Worm (Caenorhabditis elegans): ENCODE measurements around the gene ubc-24.
A peak's percentile ranks its signal among the peaks of the same experiment; 100 is the strongest.

Gene ubc-24

ce11 chrII:8412061-8412721 is 6.8 kb downstream of the ubc-24 start, which contains the start of gene efl-3:
Gene efl-3 (plus strand): TSS chrII:8412671.
- no peak for TF ChIP-seq mdl-1 (tag; optimal IDR thresholded peaks at IDR 0.05)
- TF ChIP-seq aly-2 (tag; optimal IDR thresholded peaks at IDR 0.05) = no peak
- TF ChIP-seq ztf-1 (GFP tag; conservative IDR thresholded peaks at IDR 0.05) = no peak
- TF ChIP-seq ZK546.5 (tag; optimal IDR thresholded peaks at IDR 0.05) = no peak
- TF ChIP-seq ceh-16 (tag; optimal IDR thresholded peaks at IDR 0.05) = peak; percentile 7
- TF ChIP-seq C34F6.9 (tag; optimal IDR thresholded peaks at IDR 0.05) = no peak
- no peak for TF ChIP-seq nhr-25 (tag; optimal IDR thresholded peaks at IDR 0.05)
- TF ChIP-seq nhr-12 (tag; optimal IDR thresholded peaks at IDR 0.05) = no peak
- no peak for TF ChIP-seq elt-1 (tag; optimal IDR thresholded peaks at IDR 0.05)
- TF ChIP-seq sma-9 (GFP tag; optimal IDR thresholded peaks at IDR 0.05) = peak; percentile 30
- TF ChIP-seq sma-9 (tag; optimal IDR thresholded peaks at IDR 0.05) = no peak
- no peak for TF ChIP-seq ztf-4 (tag; optimal IDR thresholded peaks at IDR 0.05)
- TF ChIP-seq nhr-6 (tag; optimal IDR thresholded peaks at IDR 0.05) = no peak
- TF ChIP-seq fos-1 (tag; optimal IDR thresholded peaks at IDR 0.05) = peak; percentile 51
- TF ChIP-seq nhr-77 (tag; optimal IDR thresholded peaks at IDR 0.05) = no peak
- TF ChIP-seq skn-1 (tag; optimal IDR thresholded peaks at IDR 0.05) = no peak
- no peak for TF ChIP-seq alr-1 (tag; optimal IDR thresholded peaks at IDR 0.05)

- TF ChIP-seq egl-27 (tag; optimal IDR thresholded peaks at IDR 0.05) (no peak), nhr-237 (tag; optimal IDR thresholded peaks at IDR 0.05) (no peak), fos-1 (tag; optimal IDR thresholded peaks at IDR 0.05) (peak; percentile 20)
Observed at ce11 chrII:8412935-8413334, 7.5 kb downstream of the ubc-24 start.

- TF ChIP-seq blmp-1 (tag; optimal IDR thresholded peaks at IDR 0.05; ENCODE audit: insufficient read depth) = no peak
- no peak for TF ChIP-seq ztf-11 (tag; optimal IDR thresholded peaks at IDR 0.05)
- TF ChIP-seq ceh-16 (tag; optimal IDR thresholded peaks at IDR 0.05) = no peak
- no peak for TF ChIP-seq F13H6.1 (tag; optimal IDR thresholded peaks at IDR 0.05)
- TF ChIP-seq nhr-77 (tag; optimal IDR thresholded peaks at IDR 0.05) = no peak
- no peak for TF ChIP-seq lsy-2 (tag; optimal IDR thresholded peaks at IDR 0.05)
Observed at ce11 chrII:8415035-8415434, 9.6 kb downstream of the ubc-24 start.

- TF ChIP-seq ceh-16 (tag; optimal IDR thresholded peaks at IDR 0.05) (peak; percentile 37), ceh-82 (tag; optimal IDR thresholded peaks at IDR 0.05) (no peak), elt-1 (tag; optimal IDR thresholded peaks at IDR 0.05) (peak; percentile 17)
Observed at ce11 chrII:8415462-8416037, 10.1 kb downstream of the ubc-24 start.

ce11 chrII:8417059-8417668 is 11.8 kb downstream of the ubc-24 start, which contains the start of gene fdgt-2:
Gene fdgt-2 (plus strand): TSS chrII:8417618.
- TF ChIP-seq sem-4 (tag; optimal IDR thresholded peaks at IDR 0.05) (no peak), ceh-16 (tag; optimal IDR thresholded peaks at IDR 0.05) (peak; percentile 77), aly-2 (tag; optimal IDR thresholded peaks at IDR 0.05) (no peak), nhr-25 (tag; optimal IDR thresholded peaks at IDR 0.05) (peak; percentile 43)

ce11 chrII:8419015-8419414 is 13.6 kb downstream of the ubc-24 start:
- no peak for TF ChIP-seq mdl-1 (tag; optimal IDR thresholded peaks at IDR 0.05)
- TF ChIP-seq egl-27 (tag; optimal IDR thresholded peaks at IDR 0.05) = no peak
- no peak for TF ChIP-seq ceh-82 (tag; optimal IDR thresholded peaks at IDR 0.05)
- no peak for TF ChIP-seq nhr-21 (tag; optimal IDR thresholded peaks at IDR 0.05)
- no peak for TF ChIP-seq ama-1 (optimal IDR thresholded peaks at IDR 0.05)
- no peak for TF ChIP-seq C34F6.9 (tag; optimal IDR thresholded peaks at IDR 0.05)
- no peak for TF ChIP-seq nhr-129 (tag; optimal IDR thresholded peaks at IDR 0.05)
- TF ChIP-seq lsy-2 (tag; optimal IDR thresholded peaks at IDR 0.05) = no peak
- TF ChIP-seq crh-2 (tag; optimal IDR thresholded peaks at IDR 0.05) = no peak
- TF ChIP-seq nhr-237 (tag; optimal IDR thresholded peaks at IDR 0.05) = no peak
- TF ChIP-seq nhr-10 (tag; optimal IDR thresholded peaks at IDR 0.05) = no peak
- TF ChIP-seq nhr-25 (tag; optimal IDR thresholded peaks at IDR 0.05) = peak; percentile 76
- no peak for TF ChIP-seq elt-3 (tag; optimal IDR thresholded peaks at IDR 0.05)
- no peak for TF ChIP-seq gmeb-1 (tag; optimal IDR thresholded peaks at IDR 0.05)
- peak; percentile 25 for TF ChIP-seq mab-5 (tag; optimal IDR thresholded peaks at IDR 0.05)
- TF ChIP-seq zag-1 (tag; optimal IDR thresholded peaks at IDR 0.05) = no peak
- TF ChIP-seq fos-1 (tag; optimal IDR thresholded peaks at IDR 0.05) = no peak
- TF ChIP-seq nhr-23 (tag; optimal IDR thresholded peaks at IDR 0.05) = no peak
- TF ChIP-seq peb-1 (tag; optimal IDR thresholded peaks at IDR 0.05) = no peak
- no peak for TF ChIP-seq snpc-4 (tag; optimal IDR thresholded peaks at IDR 0.05)
- TF ChIP-seq nhr-12 (tag; optimal IDR thresholded peaks at IDR 0.05) = peak; percentile 81
- no peak for TF ChIP-seq lin-11 (tag; optimal IDR thresholded peaks at IDR 0.05)
- no peak for TF ChIP-seq R02D3.7 (tag; optimal IDR thresholded peaks at IDR 0.05)
- TF ChIP-seq blmp-1 (tag; optimal IDR thresholded peaks at IDR 0.05; ENCODE audit: insufficient read depth) = no peak
- no peak for TF ChIP-seq ztf-4 (tag; optimal IDR thresholded peaks at IDR 0.05)
- no peak for TF ChIP-seq lin-13 (GFP tag; optimal IDR thresholded peaks at IDR 0.05)
- TF ChIP-seq unc-62 (GFP tag; optimal IDR thresholded peaks at IDR 0.05) = no peak

Data from whole organism, L2 larva.